Worm (Caenorhabditis elegans): ENCODE data around the gene Y45F10B.12.

Y45F10B.12 gene

DNA sequence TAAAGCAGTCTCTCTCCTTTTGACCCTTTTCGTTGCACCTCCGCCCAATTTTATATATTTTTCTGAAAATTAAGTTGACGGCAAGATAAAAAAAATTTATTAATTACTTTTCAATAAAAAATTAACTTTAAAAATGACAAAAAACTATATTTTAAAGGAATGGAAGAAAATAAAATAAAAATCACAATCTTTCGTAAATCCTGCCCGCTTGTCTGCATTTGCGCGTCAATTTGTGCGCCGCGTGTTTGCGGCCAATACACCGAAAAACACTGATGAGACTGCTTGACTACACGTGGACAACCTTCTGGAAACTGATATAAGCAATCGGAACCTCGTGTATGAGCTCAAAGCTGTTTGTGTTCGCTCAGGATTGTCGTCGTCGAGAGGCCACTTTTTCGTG lies 49.7 kb downstream of the Y45F10B.12 start, which contains the start of gene C08F11.7:
C08F11.7 (plus strand) TSS at position 301 of the 400 bp plus-strand sequence.
- TF ChIP-seq cog-1 (tag; optimal IDR thresholded peaks at IDR 0.05): no peak
- no peak for TF ChIP-seq ztf-29 (GFP tag; IDR thresholded peaks at IDR 0.05)
- no peak for TF ChIP-seq ref-1 (GFP tag; conservative IDR thresholded peaks at IDR 0.05)
- TF ChIP-seq tab-1 (GFP tag; IDR thresholded peaks at IDR 0.05): no peak
- no peak for TF ChIP-seq T22C8.4 (GFP tag; IDR thresholded peaks at IDR 0.05)
- TF ChIP-seq flt-1 (GFP tag; IDR thresholded peaks at IDR 0.05): no peak
- no peak for TF ChIP-seq med-1 (GFP tag; optimal IDR thresholded peaks at IDR 0.05; ENCODE audit: insufficient read depth)
- TF ChIP-seq ztf-23 (GFP tag; IDR thresholded peaks at IDR 0.05): no peak
- TF ChIP-seq klf-2 (GFP tag; conservative IDR thresholded peaks at IDR 0.05): no peak
